Worm (Caenorhabditis elegans) whole organism, mixed stage, embryonic: ENCODE data around the gene T13C5.9.

Experiments
- ces-1 ChIP-seq: fragments of 150-350 bp; optimal IDR thresholded peaks from 2 replicates; lab custom pipeline; 2014; ENCODE audit warnings: missing biosample characterization, missing genetic modification reagents, missing genetic modification characterization
- lsy-2 ChIP-seq: fragments of 150-350 bp; optimal IDR thresholded peaks from 2 replicates; lab custom pipeline; 2014; ENCODE audit warnings: missing biosample characterization, missing genetic modification characterization
- mep-1 ChIP-seq: fragments of 150-350 bp; optimal IDR thresholded peaks from 2 replicates; lab custom pipeline; 2017; ENCODE audit warnings: missing biosample characterization, missing genetic modification reagents, missing genetic modification characterization, inconsistent platforms
- nhr-12 ChIP-seq: fragments of 150-350 bp; optimal IDR thresholded peaks from 2 replicates; lab custom pipeline; 2014; ENCODE audit warnings: missing biosample characterization, missing genetic modification characterization
- nhr-76 ChIP-seq: sonication (generic microtip); optimal IDR thresholded peaks from 2 replicates; lab custom pipeline; 2017; ENCODE audit warnings: missing biosample characterization, missing genetic modification characterization

DNA sequence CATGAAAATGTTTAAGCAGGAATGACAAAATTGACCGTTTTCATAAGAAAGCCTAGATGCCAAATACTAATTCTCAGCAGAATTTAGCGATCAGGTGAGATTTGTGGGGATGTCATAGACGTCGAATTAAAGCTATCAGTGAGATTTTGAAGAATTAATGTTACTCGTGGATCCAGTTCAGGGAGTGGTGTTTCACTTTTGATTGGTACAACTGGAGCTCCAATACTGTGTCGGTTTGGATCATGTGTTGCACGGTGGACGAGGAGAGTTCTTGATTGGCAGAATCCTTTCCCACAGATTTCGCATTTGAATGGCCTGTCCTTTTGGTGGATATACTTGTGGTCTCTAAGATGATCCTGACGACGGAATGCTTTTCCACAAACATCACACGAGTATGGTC lies 30.5 kb upstream of the T13C5.9 start:
- TF ChIP-seq nhr-76 (no peak), nhr-12 (tag; lab: Kevin White, UChicago) (no peak), mep-1 (tag; lab: Kevin White, UChicago) (no peak), lsy-2 (tag; lab: Kevin White, UChicago) (no peak), ces-1 (no peak)
